Fruit fly (Drosophila melanogaster) Kc167 (cell line): ENCODE measurements around the gene Blos4.

Experiments
- Myc ChIP-seq: fragments of >200 bp; optimal IDR thresholded peaks from 2 replicates; lab custom pipeline; 2017; ENCODE audit warnings: missing external identifiers
- Sin3A ChIP-seq: fragments of >200 bp; optimal IDR thresholded peaks from 2 replicates; lab custom pipeline; 2018; ENCODE audit warnings: missing external identifiers
- insv ChIP-seq: fragments of >200 bp; optimal IDR thresholded peaks from 3 replicates; lab custom pipeline; 2018; ENCODE audit warnings: missing external identifiers
- psq ChIP-seq: fragments of >200 bp; optimal IDR thresholded peaks from 2 replicates; lab custom pipeline; 2017; ENCODE audit warnings: missing external identifiers
- ttk ChIP-seq: sonication (Bioruptor generic); optimal IDR thresholded peaks from 2 replicates; lab custom pipeline; 2017; ENCODE audit warnings: missing external identifiers

- TF ChIP-seq psq (lab: Kevin White, UChicago) (no peak), Sin3A (no peak), insv (no peak), Myc (lab: Kevin White, UChicago) (no peak), ttk (lab: Kevin White, UChicago) (no peak)
These were observed 20.3 kb upstream of the Blos4 start for dm6 chr3L:10858569-10858968.
